Worm (Caenorhabditis elegans) whole organism, young adult: ENCODE measurements around the gene ugt-29.

ENCODE experiments used
- B0336.3 ChIP-seq: fragments of 200-800 bp; sonication (Bioruptor generic); IDR thresholded peaks from 2 replicates; pipeline ENCODE4 v1.3.6; 2022; ENCODE audit warnings: missing genetic modification characterization, missing compliant biosample characterization
- unc-62 ChIP-seq: fragments of 150-350 bp; optimal IDR thresholded peaks from 2 replicates; lab custom pipeline; 2014; ENCODE audit warnings: missing biosample characterization, missing genetic modification reagents, missing genetic modification characterization

DNA sequence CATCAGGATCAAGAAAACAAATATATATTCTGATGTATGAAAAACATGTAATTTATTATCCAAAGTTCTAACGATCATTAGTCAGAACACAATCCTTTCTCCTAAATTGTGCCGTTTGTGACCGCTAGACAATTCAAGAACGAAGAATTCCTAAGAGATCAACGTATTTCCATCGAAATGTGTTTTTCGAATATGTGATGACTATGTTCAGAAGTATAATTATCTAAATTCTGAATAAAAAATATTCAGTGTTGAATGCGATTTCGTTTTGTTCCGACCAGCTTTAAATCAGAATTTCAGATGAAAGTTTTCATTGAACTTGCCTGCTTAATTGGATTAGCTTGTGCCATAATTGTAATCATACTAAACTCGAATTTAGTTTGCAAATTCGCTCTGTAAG, 2.9 kb upstream of the ugt-29 start, which contains the start of gene srbc-37:
- TF ChIP-seq unc-62 (GFP tag; lab: Kevin White, UChicago) (no peak), B0336.3 (GFP tag; lab: Robert Waterston, UW) (no peak)
